Worm (Caenorhabditis elegans): ENCODE data around the gene math-14.

DNA sequence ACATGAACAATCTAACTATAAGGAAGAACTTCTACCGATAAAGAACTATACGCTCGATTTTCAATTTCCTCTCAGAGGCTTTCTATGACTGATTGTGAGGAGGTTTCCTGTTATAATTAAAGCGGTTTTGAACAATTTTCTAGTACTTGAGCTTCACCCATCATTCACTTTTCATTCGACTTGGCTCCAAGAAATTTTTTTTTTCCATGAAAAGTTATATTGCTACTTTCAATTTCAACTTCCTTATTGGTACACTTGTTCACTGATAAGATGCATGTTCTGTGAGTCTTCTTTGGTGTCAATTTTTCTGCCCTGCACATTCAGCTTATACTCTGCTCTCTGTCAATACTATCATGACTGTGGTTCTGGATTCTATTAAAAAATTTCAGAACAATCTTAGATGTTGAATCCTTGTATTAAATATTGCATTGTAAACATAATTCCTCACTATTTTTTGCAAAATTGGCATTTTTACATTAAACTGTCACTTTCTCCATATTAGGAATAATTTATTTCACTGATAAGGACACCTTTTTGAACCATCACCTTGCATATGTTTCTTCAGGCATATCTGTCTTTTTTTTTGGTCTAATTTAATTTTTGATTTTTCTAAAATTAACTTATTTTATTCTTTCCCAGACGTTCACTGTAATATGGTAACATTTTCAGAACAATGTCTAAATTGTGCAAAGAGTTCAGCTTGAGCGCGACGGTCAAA lies 1.8 kb downstream of the math-14 start, which contains the start of gene math-10:
- TF ChIP-seq him-1 (tag; optimal IDR thresholded peaks at IDR 0.05) (no peak), dao-5 (tag; optimal IDR thresholded peaks at IDR 0.05) (no peak), W03F9.2 (tag; optimal IDR thresholded peaks at IDR 0.05) (no peak)

Data from whole organism, L4/young adult.